Fruit fly (Drosophila melanogaster): ENCODE results near the gene CG7025.

DNA sequence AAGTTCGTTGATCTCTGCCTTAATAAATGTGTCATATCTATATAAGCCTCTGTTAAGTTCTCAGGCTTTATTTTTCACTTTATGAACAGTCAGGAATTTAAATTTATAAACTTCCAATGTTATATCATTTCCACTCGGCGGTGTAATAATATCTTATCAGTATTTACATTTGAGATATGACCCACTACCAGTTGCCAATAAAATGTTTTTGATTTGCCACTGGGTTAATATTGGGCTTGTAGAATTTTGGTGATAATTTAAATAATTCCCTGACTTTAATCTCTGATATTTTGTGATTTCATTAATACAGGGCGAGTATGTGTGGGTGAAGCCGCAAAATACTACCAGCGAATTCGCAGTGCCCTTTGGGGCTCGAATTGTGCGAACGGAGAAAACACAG is 12.2 kb downstream of the CG7025 start:
- no peak for TF ChIP-seq Dll (optimal IDR thresholded peaks at IDR 0.05)
- TF ChIP-seq EcR (GFP tag; optimal IDR thresholded peaks at IDR 0.05): no peak
- no peak for TF ChIP-seq psq (optimal IDR thresholded peaks at IDR 0.05)
- no peak for TF ChIP-seq usp (GFP tag; optimal IDR thresholded peaks at IDR 0.05)
- TF ChIP-seq CG8478 (optimal IDR thresholded peaks at IDR 0.05): no peak
- TF ChIP-seq pan (optimal IDR thresholded peaks at IDR 0.05): no peak

Measured in whole organism.